Fruit fly (Drosophila melanogaster): Measurements from ENCODE around the gene Fadd.

DNA sequence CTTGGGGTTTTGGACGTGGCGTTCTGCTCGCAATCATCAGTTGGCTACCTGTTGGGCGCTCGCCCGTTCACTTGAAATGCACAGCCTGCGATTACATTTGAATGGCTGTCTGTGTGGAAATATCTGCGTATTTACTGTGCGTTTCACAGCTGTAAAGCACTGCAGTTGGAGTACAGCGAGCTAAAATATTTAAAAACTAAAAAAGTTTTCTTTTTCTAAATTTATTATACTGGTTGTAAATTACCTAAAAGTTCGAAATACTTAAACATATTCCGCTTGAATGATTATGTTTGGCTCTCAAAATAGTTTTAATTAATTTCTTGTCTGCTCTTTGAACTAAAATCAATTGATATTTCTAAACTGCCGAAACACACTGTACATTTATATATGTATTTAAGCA lies 12.0 kb downstream of the Fadd start:
- TF ChIP-seq Dll (optimal IDR thresholded peaks at IDR 0.05), result no peak
- TF ChIP-seq usp (GFP tag; optimal IDR thresholded peaks at IDR 0.05), result no peak
- TF ChIP-seq pan (optimal IDR thresholded peaks at IDR 0.05), result no peak
